Fruit fly (Drosophila melanogaster) whole organism, embryonic: ENCODE data around the gene CG12171.
A peak's percentile ranks its signal among the peaks of the same experiment; 100 is the strongest.

ENCODE experiments used
- ATbp ChIP-seq: fragments of 200-800 bp; sonication (Bioruptor generic); optimal IDR thresholded peaks from 2 replicates; lab custom pipeline; 2017; ENCODE audit warnings: missing biosample characterization, mild to moderate bottlenecking, missing genetic modification characterization, missing genetic modification reagents
- CG10147 ChIP-seq: fragments of 200-800 bp; sonication (Bioruptor generic); optimal IDR thresholded peaks from 2 replicates; lab custom pipeline; 2019; ENCODE audit warnings: missing biosample characterization, mild to moderate bottlenecking, missing genetic modification characterization, moderate library complexity
- CG11247 ChIP-seq: fragments of 200-800 bp; sonication (Bioruptor generic); IDR thresholded peaks from 2 replicates; pipeline ENCODE4 v1.3.6; 2022; ENCODE audit warnings: missing biosample characterization, missing genetic modification characterization
- CG11695 ChIP-seq: fragments of 200-800 bp; sonication (Bioruptor generic); IDR thresholded peaks from 3 replicates; pipeline ENCODE4 v1.3.6; 2022; ENCODE audit warnings: missing biosample characterization, missing genetic modification characterization
- CG12071 ChIP-seq: fragments of 200-800 bp; sonication (Bioruptor generic); optimal IDR thresholded peaks from 3 replicates; lab custom pipeline; 2018; ENCODE audit warnings: missing biosample characterization, mild to moderate bottlenecking, missing genetic modification characterization
- CG14050 ChIP-seq: fragments of 200-800 bp; sonication (Bioruptor generic); IDR thresholded peaks from 3 replicates; pipeline ENCODE4 v1.3.6; 2022; ENCODE audit warnings: missing biosample characterization, missing genetic modification characterization
- CG15479 ChIP-seq: fragments of 200-800 bp; sonication (Bioruptor generic); optimal IDR thresholded peaks from 3 replicates; lab custom pipeline; 2019; ENCODE audit warnings: missing biosample characterization, mild to moderate bottlenecking, missing genetic modification characterization, moderate library complexity
- CG16779 ChIP-seq: fragments of 200-800 bp; sonication (Bioruptor generic); IDR thresholded peaks from 2 replicates; pipeline ENCODE4 v1.3.6; 2022; ENCODE audit warnings: missing biosample characterization, missing genetic modification characterization
- CG17912 ChIP-seq: fragments of 200-800 bp; sonication (Bioruptor generic); optimal IDR thresholded peaks from 2 replicates; lab custom pipeline; 2018; ENCODE audit warnings: missing biosample characterization, mild to moderate bottlenecking, missing genetic modification characterization
- CG18262 ChIP-seq: fragments of 200-800 bp; optimal IDR thresholded peaks from 3 replicates; lab custom pipeline; 2019; ENCODE audit warnings: missing biosample characterization, mild to moderate bottlenecking, missing genetic modification characterization, moderate library complexity
- CG18764 ChIP-seq: fragments of 200-800 bp; sonication (Bioruptor generic); optimal IDR thresholded peaks from 3 replicates; lab custom pipeline; 2016; ENCODE audit warnings: missing biosample characterization, missing genetic modification characterization
- CG3726 ChIP-seq: fragments of 200-800 bp; sonication (Bioruptor generic); IDR thresholded peaks from 3 replicates; pipeline ENCODE4, ENCODE4 v1.3.6; 2022; ENCODE audit warnings: missing biosample characterization, missing genetic modification characterization
- CG6254 ChIP-seq: fragments of 200-800 bp; sonication (Bioruptor generic); optimal IDR thresholded peaks from 3 replicates; lab custom pipeline; 2017; ENCODE audit warnings: mild to moderate bottlenecking, missing biosample characterization, missing genetic modification reagents, missing genetic modification characterization
- CG6683 ChIP-seq: fragments of 200-800 bp; sonication (Bioruptor generic); optimal IDR thresholded peaks from 2 replicates; lab custom pipeline; 2017; ENCODE audit warnings: missing biosample characterization, mild to moderate bottlenecking, missing genetic modification characterization, missing genetic modification reagents
- CG7839 ChIP-seq: fragments of 200-800 bp; sonication (Bioruptor generic); optimal IDR thresholded peaks from 3 replicates; lab custom pipeline; 2018; ENCODE audit warnings: missing biosample characterization, mild to moderate bottlenecking, missing genetic modification characterization, moderate library complexity
- CG8281 ChIP-seq: fragments of 200-800 bp; sonication (Bioruptor generic); optimal IDR thresholded peaks from 2 replicates; lab custom pipeline; 2018; ENCODE audit warnings: missing biosample characterization, mild to moderate bottlenecking, missing genetic modification characterization, moderate library complexity
- D19B ChIP-seq: fragments of 200-800 bp; sonication (Bioruptor generic); optimal IDR thresholded peaks from 2 replicates; lab custom pipeline; 2017; ENCODE audit warnings: missing biosample characterization, mild to moderate bottlenecking, missing genetic modification characterization
- Dip2 ChIP-seq: fragments of 200-800 bp; sonication (Bioruptor generic); IDR thresholded peaks from 2 replicates; pipeline ENCODE4 v1.3.6; 2022; ENCODE audit warnings: missing biosample characterization, missing genetic modification characterization
- E2f2 ChIP-seq: fragments of 200-800 bp; sonication (Bioruptor generic); IDR thresholded peaks from 2 replicates; pipeline ENCODE4 v1.3.6; 2022; ENCODE audit warnings: missing biosample characterization, missing genetic modification characterization
- Fer2 ChIP-seq: fragments of 200-800 bp; sonication (Bioruptor generic); optimal IDR thresholded peaks from 2 replicates; lab custom pipeline; 2018; ENCODE audit warnings: missing biosample characterization, mild to moderate bottlenecking, missing genetic modification characterization, moderate library complexity
- Hmx ChIP-seq: fragments of 200-800 bp; sonication (Bioruptor generic); optimal IDR thresholded peaks from 2 replicates; lab custom pipeline; 2016; ENCODE audit warnings: missing biosample characterization, missing genetic modification characterization
- Mad ChIP-seq: fragments of 200-800 bp; sonication (Bioruptor generic); optimal IDR thresholded peaks from 2 replicates; lab custom pipeline; 2016; ENCODE audit warnings: missing biosample characterization, missing genetic modification characterization
- Med ChIP-seq: fragments of 200-800 bp; sonication (Bioruptor generic); peaks from one replicate; lab custom pipeline; 2016; ENCODE audit warnings: missing biosample characterization, missing genetic modification characterization, mild to moderate bottlenecking, inconsistent platforms, moderate library complexity
- Nf-YA ChIP-seq: fragments of 200-800 bp; sonication (Bioruptor generic); IDR thresholded peaks from 2 replicates; pipeline ENCODE4 v1.3.6; 2022; ENCODE audit warnings: missing biosample characterization, missing genetic modification characterization
- Tbp ChIP-seq: fragments of >200 bp; optimal IDR thresholded peaks from 2 replicates; lab custom pipeline; 2018; ENCODE audit warnings: missing biosample characterization, missing genetic modification characterization
- br ChIP-seq: fragments of >200 bp; optimal IDR thresholded peaks from 2 replicates; lab custom pipeline; 2017
- crol ChIP-seq: fragments of 200-800 bp; sonication (Bioruptor generic); IDR thresholded peaks from 2 replicates; pipeline ENCODE4 v1.3.6; 2022; ENCODE audit warnings: missing biosample characterization, missing genetic modification characterization
- da ChIP-seq: fragments of 200-800 bp; sonication (Bioruptor generic); optimal IDR thresholded peaks from 2 replicates; lab custom pipeline; 2016; ENCODE audit warnings: missing biosample characterization, missing genetic modification characterization
- dati ChIP-seq: fragments of 200-800 bp; sonication (Bioruptor generic); IDR thresholded peaks from 2 replicates; pipeline ENCODE4 v1.3.6; 2022; ENCODE audit warnings: missing biosample characterization, missing genetic modification characterization
- dm ChIP-seq: fragments of 200-800 bp; sonication (Bioruptor generic); optimal IDR thresholded peaks from 3 replicates; lab custom pipeline; 2016; ENCODE audit warnings: missing biosample characterization, missing genetic modification characterization
- fd102C ChIP-seq: fragments of 200-800 bp; sonication (Bioruptor generic); optimal IDR thresholded peaks from 2 replicates; lab custom pipeline; 2018; ENCODE audit warnings: missing biosample characterization, mild to moderate bottlenecking, missing genetic modification characterization, moderate library complexity
- gce ChIP-seq: fragments of 200-800 bp; sonication (Bioruptor generic); IDR thresholded peaks from 3 replicates; pipeline ENCODE4 v1.3.6; 2022; ENCODE audit warnings: missing biosample characterization, missing genetic modification characterization
- gro ChIP-seq: fragments of 200-800 bp; sonication (Bioruptor generic); optimal IDR thresholded peaks from 2 replicates; lab custom pipeline; 2016; ENCODE audit warnings: missing biosample characterization, missing genetic modification characterization
- gsb-n ChIP-seq: fragments of 200-800 bp; sonication (Bioruptor generic); optimal IDR thresholded peaks from 3 replicates; lab custom pipeline; 2018; ENCODE audit warnings: missing biosample characterization, mild to moderate bottlenecking, missing genetic modification characterization
- hkb ChIP-seq, 2 experiments: fragments of 200-800 bp in 1 of 2; fragments of >200 bp in 1 of 2; sonication (Bioruptor generic) in 1 of 2; IDR thresholded peaks in 1 of 2; optimal IDR thresholded peaks in 1 of 2; 2 replicates each; pipeline versions ENCODE4 v1.3.6 to Lab custom; 2017 to 2022; ENCODE audit warnings: missing biosample characterization in 1 of 2, missing genetic modification characterization in 1 of 2
- jumu ChIP-seq: fragments of 200-800 bp; sonication (Bioruptor generic); optimal IDR thresholded peaks from 3 replicates; lab custom pipeline; 2016; ENCODE audit warnings: missing biosample characterization, missing genetic modification characterization
- lab ChIP-seq: fragments of 200-800 bp; sonication (Bioruptor generic); optimal IDR thresholded peaks from 3 replicates; lab custom pipeline; 2017; ENCODE audit warnings: missing biosample characterization, missing genetic modification characterization, mild to moderate bottlenecking, moderate library complexity, missing genetic modification reagents
- mam ChIP-seq: fragments of 200-800 bp; sonication (Bioruptor generic); optimal IDR thresholded peaks from 3 replicates; lab custom pipeline; 2016; ENCODE audit warnings: missing biosample characterization, missing genetic modification characterization
- pan ChIP-seq, 4 experiments: fragments of >200 bp in 3 of 4; fragments of 200-800 bp in 1 of 4; sonication (Bioruptor generic) in 1 of 4; optimal IDR thresholded peaks in 3 of 4; IDR thresholded peaks in 1 of 4; 2 replicates each; pipeline versions ENCODE4 v1.3.6 to Lab custom; 2017 to 2022; ENCODE audit warnings: missing biosample characterization in 2 of 4, missing genetic modification characterization in 2 of 4, mixed read lengths in 1 of 4
- pho ChIP-seq: fragments of 200-800 bp; sonication (Bioruptor generic); optimal IDR thresholded peaks from 2 replicates; lab custom pipeline; 2016; ENCODE audit warnings: missing biosample characterization, missing genetic modification characterization
- sd ChIP-seq: fragments of 200-800 bp; sonication (Bioruptor generic); optimal IDR thresholded peaks from 3 replicates; lab custom pipeline; 2018; ENCODE audit warnings: missing biosample characterization, mild to moderate bottlenecking, missing genetic modification characterization, moderate library complexity
- sens-2 ChIP-seq: fragments of 200-800 bp; sonication (Bioruptor generic); IDR thresholded peaks from 2 replicates; pipeline ENCODE4 v1.3.6; 2022; ENCODE audit warnings: missing biosample characterization, missing genetic modification characterization
- sqz ChIP-seq: fragments of 200-800 bp; sonication (Bioruptor generic); optimal IDR thresholded peaks from 3 replicates; lab custom pipeline; 2018; ENCODE audit warnings: missing biosample characterization, mild to moderate bottlenecking, missing genetic modification characterization
- tna ChIP-seq: fragments of 200-800 bp; sonication (Bioruptor generic); IDR thresholded peaks from 2 replicates; pipeline ENCODE4 v1.3.6; 2022; ENCODE audit warnings: missing biosample characterization, missing genetic modification characterization; ENCODE audit not compliant: partially characterized antibody
- trh ChIP-seq: fragments of 200-800 bp; sonication (Bioruptor generic); optimal IDR thresholded peaks from 2 replicates; lab custom pipeline; 2016; ENCODE audit warnings: missing biosample characterization, missing genetic modification characterization
- vvl ChIP-seq: fragments of 200-800 bp; sonication (Bioruptor generic); IDR thresholded peaks from 2 replicates; pipeline ENCODE4 v1.3.6; 2022; ENCODE audit warnings: missing biosample characterization, missing genetic modification characterization
- wek ChIP-seq: fragments of 200-800 bp; sonication (Bioruptor generic); optimal IDR thresholded peaks from 3 replicates; lab custom pipeline; 2018; ENCODE audit warnings: missing biosample characterization, mild to moderate bottlenecking, missing genetic modification characterization, moderate library complexity
- z ChIP-seq: fragments of 200-800 bp; sonication (Bioruptor generic); IDR thresholded peaks from 3 replicates; pipeline ENCODE4 v1.3.6; 2022; ENCODE audit warnings: missing biosample characterization, missing genetic modification characterization
- zen2 ChIP-seq: fragments of 200-800 bp; sonication (Bioruptor generic); IDR thresholded peaks from 3 replicates; pipeline ENCODE4 v1.3.6; 2022; ENCODE audit warnings: missing biosample characterization, missing genetic modification characterization; ENCODE audit not compliant: partially characterized antibody

CG12171 gene

dm6 chr3R:5654692-5655181 is 21.3 kb downstream of the CG12171 start, which contains the start of the genes elm and MED27 (continued):
- TF ChIP-seq CG6254 (GFP tag; lab: Kevin White, UChicago) (peak; percentile 53), fd102C (GFP tag; lab: Kevin White, UChicago) (peak; percentile 79), ATbp (GFP tag; lab: Kevin White, UChicago) (peak; percentile 68), br (lab: Kevin White, UChicago) (no peak), lab (GFP tag; lab: Kevin White, UChicago) (peak; percentile 89), sens-2 (GFP tag; lab: Robert Waterston, UW) (peak; percentile 73; the same call in 1 of the 2 replicates), Tbp (GFP tag; lab: Kevin White, UChicago) (no peak), CG8281 (tag; lab: Kevin White, UChicago) (peak; percentile 69), Nf-YA (GFP tag; lab: Robert Waterston, UW) (peak; percentile 81), CG11695 (GFP tag; lab: Robert Waterston, UW) (peak; percentile 79), CG3726 (peak; percentile 86; the same call in 2 of the 3 replicates), sqz (GFP tag; lab: Kevin White, UChicago) (peak; percentile 90), CG18764 (GFP tag; lab: Kevin White, UChicago) (peak; percentile 87), Fer2 (tag; lab: Kevin White, UChicago) (peak; percentile 90), Med (peak; percentile 98), gce (peak; percentile 78; the same call in 2 of the 3 replicates), mam (GFP tag; lab: Kevin White, UChicago) (peak; percentile 96), jumu (peak; percentile 94), CG12071 (GFP tag; lab: Kevin White, UChicago) (peak; percentile 15), Mad (peak; percentile 94), pan (optimal IDR thresholded peaks at IDR 0.05; lab: Kevin White, UChicago) (no peak), pan (GFP tag; optimal IDR thresholded peaks at IDR 0.05 in 1 of 2, IDR thresholded peaks at IDR 0.05 in 1 of 2) (peak in 1 of 2 experiments; percentile 89), wek (peak; percentile 0), CG18262 (tag; lab: Kevin White, UChicago) (peak; percentile 89), Hmx (peak; percentile 86), sd (peak; percentile 91), CG14050 (GFP tag; lab: Robert Waterston, UW) (peak; percentile 90), CG7839 (peak; percentile 90), tna (GFP tag; lab: Robert Waterston, UW) (peak; percentile 65), CG15479 (peak; percentile 22), vvl (peak; percentile 94), CG17912 (GFP tag; lab: Kevin White, UChicago) (no peak), CG11247 (peak; percentile 91), CG10147 (GFP tag; lab: Kevin White, UChicago) (peak; percentile 93), Dip2 (GFP tag; lab: Robert Waterston, UW) (no peak), E2f2 (GFP tag; lab: Robert Waterston, UW) (peak; percentile 69), CG6683 (GFP tag; lab: Kevin White, UChicago) (peak; percentile 52), D19B (GFP tag; lab: Kevin White, UChicago) (peak; percentile 72), dm (peak; percentile 82), da (GFP tag; lab: Kevin White, UChicago) (peak; percentile 78), pho (GFP tag; lab: Kevin White, UChicago) (peak; percentile 94), crol (GFP tag; lab: Robert Waterston, UW) (peak; percentile 59; the same call in 1 of the 2 replicates), gsb-n (tag; lab: Kevin White, UChicago) (no peak), trh (GFP tag; lab: Kevin White, UChicago) (peak; percentile 92), zen2 (GFP tag; lab: Robert Waterston, UW) (peak; percentile 68; the same call in 1 of the 3 replicates), z (no peak; the same call in 2 of the 3 replicates), CG16779 (GFP tag; lab: Robert Waterston, UW) (peak; percentile 25; the same call in 1 of the 2 replicates), dati (GFP tag; lab: Robert Waterston, UW) (no peak; the same call in 1 of the 2 replicates), gro (GFP tag; lab: Kevin White, UChicago) (peak; percentile 89), hkb (optimal IDR thresholded peaks at IDR 0.05; lab: Kevin White, UChicago) (peak; percentile 87), hkb (GFP tag; IDR thresholded peaks at IDR 0.05; lab: Robert Waterston, UW) (peak; percentile 86)
